Worm (Caenorhabditis elegans) whole organism, L4 larva: ENCODE results near the gene spsb-1.

Experiments
- F26F4.8 ChIP-seq: fragments of 200-800 bp; sonication (Bioruptor generic); conservative IDR thresholded peaks from 2 replicates; pipeline ENCODE4 v1.3.6; 2022; ENCODE audit warnings: missing genetic modification characterization, missing compliant biosample characterization
- F37D6.2 ChIP-seq: sonication (generic microtip); optimal IDR thresholded peaks from 2 replicates; lab custom pipeline; 2016; ENCODE audit warnings: mild to moderate bottlenecking, missing genetic modification characterization, missing compliant biosample characterization
- F44E2.7 ChIP-seq: fragments of 200-800 bp; sonication (Bioruptor generic); IDR thresholded peaks from 2 replicates; pipeline ENCODE4 v2.1.2; 2022; ENCODE audit warnings: missing genetic modification characterization, missing compliant biosample characterization
- F49E8.2 ChIP-seq: sonication (generic microtip); optimal IDR thresholded peaks from 2 replicates; lab custom pipeline; 2016; ENCODE audit warnings: missing compliant biosample characterization, mild to moderate bottlenecking, missing genetic modification characterization, borderline replicate concordance
- R02D3.7 ChIP-seq: fragments of 150-350 bp; sonication (generic microtip); optimal IDR thresholded peaks from 3 replicates; lab custom pipeline; 2014; ENCODE audit warnings: missing biosample characterization, missing genetic modification characterization
- T20F7.1 ChIP-seq: fragments of 200-800 bp; sonication (Bioruptor generic); optimal IDR thresholded peaks from 2 replicates; lab custom pipeline; 2018; ENCODE audit warnings: mild to moderate bottlenecking, missing genetic modification characterization, missing compliant biosample characterization
- T26A8.4 ChIP-seq: fragments of 200-800 bp; sonication (Bioruptor generic); IDR thresholded peaks from 2 replicates; pipeline ENCODE4 v1.3.6; 2022; ENCODE audit warnings: missing genetic modification characterization, missing compliant biosample characterization
- Y105C5A.15 ChIP-seq: fragments of 200-800 bp; sonication (Bioruptor generic); IDR thresholded peaks from 2 replicates; pipeline ENCODE4 v1.3.6; 2022; ENCODE audit warnings: missing genetic modification characterization, missing compliant biosample characterization
- Y48G9A.11 ChIP-seq: fragments of 200-800 bp; sonication (Bioruptor generic); IDR thresholded peaks from 2 replicates; pipeline ENCODE4 v1.3.6; 2022; ENCODE audit warnings: missing genetic modification reagents, missing genetic modification characterization, missing compliant biosample characterization
- Y75B8A.6 ChIP-seq: fragments of 200-800 bp; sonication (Bioruptor generic); IDR thresholded peaks from 2 replicates; pipeline ENCODE4 v1.3.6; 2022; ENCODE audit warnings: missing genetic modification reagents, missing genetic modification characterization, missing compliant biosample characterization
- ZK337.2 ChIP-seq: fragments of 200-800 bp; sonication (Bioruptor generic); IDR thresholded peaks from 2 replicates; pipeline ENCODE4 v1.3.6; 2022; ENCODE audit warnings: missing genetic modification reagents, missing genetic modification characterization, missing compliant biosample characterization
- aha-1 ChIP-seq: fragments of 150-350 bp; peaks from one replicate; lab custom pipeline; 2014; ENCODE audit warnings: missing biosample characterization, missing genetic modification characterization
- attf-4 ChIP-seq: sonication (generic microtip); optimal IDR thresholded peaks from 3 replicates; lab custom pipeline; 2017; ENCODE audit warnings: missing biosample characterization, missing genetic modification characterization
- ceh-62 ChIP-seq: sonication (generic microtip); optimal IDR thresholded peaks from 2 replicates; lab custom pipeline; 2017; ENCODE audit warnings: missing biosample characterization, missing genetic modification characterization
- cey-2 ChIP-seq: sonication (generic microtip); optimal IDR thresholded peaks from 3 replicates; lab custom pipeline; 2017; ENCODE audit warnings: missing genetic modification characterization, mild to moderate bottlenecking, missing compliant biosample characterization, antibody characterized with exemption, borderline replicate concordance; ENCODE audit not compliant: insufficient read depth
- daf-19 ChIP-seq: fragments of 200-800 bp; sonication (Bioruptor generic); conservative IDR thresholded peaks from 2 replicates; pipeline ENCODE4 v1.3.6; 2022; ENCODE audit warnings: missing genetic modification characterization, missing compliant biosample characterization
- daf-8 ChIP-seq: fragments of 200-800 bp; sonication (Bioruptor generic); IDR thresholded peaks from 2 replicates; pipeline ENCODE4 v1.3.6; 2022; ENCODE audit warnings: missing genetic modification characterization, missing compliant biosample characterization
- dmd-6 ChIP-seq: fragments of 200-800 bp; sonication (Bioruptor generic); IDR thresholded peaks from 2 replicates; pipeline ENCODE4 v1.3.6; 2022; ENCODE audit warnings: missing genetic modification reagents, missing genetic modification characterization, missing compliant biosample characterization
- dmd-9 ChIP-seq: fragments of 200-800 bp; sonication (Bioruptor generic); IDR thresholded peaks from 2 replicates; pipeline ENCODE4 v1.3.6; 2022; ENCODE audit warnings: missing genetic modification reagents, missing genetic modification characterization, missing compliant biosample characterization
- dpl-1 ChIP-seq: fragments of 150-350 bp; optimal IDR thresholded peaks from 2 replicates; lab custom pipeline; 2014; ENCODE audit warnings: missing biosample characterization, missing genetic modification reagents, missing genetic modification characterization
- duxl-1 ChIP-seq: sonication (generic microtip); optimal IDR thresholded peaks from 2 replicates; lab custom pipeline; 2016; ENCODE audit warnings: mild to moderate bottlenecking, missing genetic modification characterization, moderate library complexity, missing compliant biosample characterization; ENCODE audit not compliant: poor library complexity
- fos-1 ChIP-seq: fragments of 150-350 bp; optimal IDR thresholded peaks from 2 replicates; lab custom pipeline; 2014; ENCODE audit warnings: missing biosample characterization, missing genetic modification characterization
- jun-1 ChIP-seq: fragments of 150-350 bp; optimal IDR thresholded peaks from 2 replicates; lab custom pipeline; 2014; ENCODE audit warnings: missing biosample characterization, missing genetic modification reagents, missing genetic modification characterization
- lin-29 ChIP-seq: fragments of 200-800 bp; sonication (Bioruptor generic); IDR thresholded peaks from 2 replicates; pipeline ENCODE4 v1.3.6; 2022; ENCODE audit warnings: missing genetic modification reagents, missing genetic modification characterization, missing compliant biosample characterization
- lin-38 ChIP-seq: fragments of 200-800 bp; sonication (Bioruptor generic); IDR thresholded peaks from 2 replicates; pipeline ENCODE4 v1.3.6; 2022; ENCODE audit warnings: missing genetic modification reagents, missing genetic modification characterization, missing compliant biosample characterization
- lin-39 ChIP-seq: fragments of 150-350 bp; optimal IDR thresholded peaks from 2 replicates; lab custom pipeline; 2014; ENCODE audit warnings: missing biosample characterization, missing genetic modification reagents, missing genetic modification characterization
- lir-3 ChIP-seq: sonication (generic microtip); optimal IDR thresholded peaks from 2 replicates; lab custom pipeline; 2016; ENCODE audit warnings: mild to moderate bottlenecking, missing genetic modification characterization, missing compliant biosample characterization
- madf-5 ChIP-seq, 2 experiments: fragments of 200-800 bp; sonication (Bioruptor generic); IDR thresholded peaks; 2 replicates each; pipeline ENCODE4 v1.3.6; 2022; ENCODE audit warnings: missing compliant biosample characterization in 2 of 2, missing genetic modification characterization in 2 of 2
- mdl-1 ChIP-seq, 2 experiments: fragments of 150-350 bp in 1 of 2; sonication (generic microtip) in 1 of 2; optimal IDR thresholded peaks; 2 replicates each; lab custom pipeline; 2014 to 2017; ENCODE audit warnings: missing biosample characterization in 2 of 2, missing genetic modification characterization in 2 of 2
- mes-2 ChIP-seq: sonication (generic microtip); optimal IDR thresholded peaks from 2 replicates; lab custom pipeline; 2016; ENCODE audit warnings: missing genotype, mild to moderate bottlenecking, missing genetic modification characterization, missing compliant biosample characterization; ENCODE audit not compliant: poor library complexity, severe bottlenecking
- nhr-237 ChIP-seq: sonication (generic microtip); optimal IDR thresholded peaks from 2 replicates; lab custom pipeline; 2017; ENCODE audit warnings: missing biosample characterization, missing genetic modification characterization
- nhr-41 ChIP-seq: fragments of 200-800 bp; sonication (Bioruptor generic); IDR thresholded peaks from 2 replicates; pipeline ENCODE4 v1.3.6; 2022; ENCODE audit warnings: missing genetic modification reagents, missing genetic modification characterization, missing compliant biosample characterization
- nhr-42 ChIP-seq: fragments of 200-800 bp; sonication (Bioruptor generic); IDR thresholded peaks from 2 replicates; pipeline ENCODE4 v1.3.6; 2022; ENCODE audit warnings: missing genetic modification characterization, missing compliant biosample characterization
- nhr-48 ChIP-seq: sonication (generic microtip); optimal IDR thresholded peaks from 2 replicates; lab custom pipeline; 2016; ENCODE audit warnings: mild to moderate bottlenecking, missing genetic modification characterization, missing compliant biosample characterization
- nhr-76 ChIP-seq: fragments of 150-350 bp; optimal IDR thresholded peaks from 2 replicates; lab custom pipeline; 2014; ENCODE audit warnings: missing biosample characterization, missing genetic modification characterization
- nhr-77 ChIP-seq: fragments of 150-350 bp; optimal IDR thresholded peaks from 2 replicates; lab custom pipeline; 2014; ENCODE audit warnings: missing biosample characterization, missing genetic modification characterization
- pha-4 ChIP-seq, 2 experiments: fragments of 150-350 bp in 1 of 2; fragments of 200-800 bp in 1 of 2; sonication (Bioruptor generic) in 1 of 2; IDR thresholded peaks in 1 of 2; optimal IDR thresholded peaks in 1 of 2; 2 replicates each; pipeline versions ENCODE4 v1.3.6 to Lab custom; 2014 to 2022; ENCODE audit warnings: missing genetic modification characterization in 2 of 2, missing genetic modification reagents in 2 of 2, missing biosample characterization in 1 of 2, missing compliant biosample characterization in 1 of 2
- pqm-1 ChIP-seq: sonication (generic microtip); optimal IDR thresholded peaks from 2 replicates; lab custom pipeline; 2017; ENCODE audit warnings: missing biosample characterization, missing genetic modification characterization
- set-16 ChIP-seq: fragments of 200-800 bp; sonication (Bioruptor generic); IDR thresholded peaks from 2 replicates; pipeline ENCODE4 v1.3.6; 2022; ENCODE audit warnings: missing genetic modification reagents, missing genetic modification characterization, missing compliant biosample characterization
- skn-1 ChIP-seq: fragments of 150-350 bp; optimal IDR thresholded peaks from 2 replicates; lab custom pipeline; 2014; ENCODE audit warnings: missing biosample characterization, missing genetic modification characterization
- snpc-1.2 ChIP-seq: fragments of 200-800 bp; sonication (Bioruptor generic); IDR thresholded peaks from 2 replicates; pipeline ENCODE4 v1.3.6; 2022; ENCODE audit warnings: missing genetic modification reagents, missing genetic modification characterization, missing compliant biosample characterization
- snpc-4 ChIP-seq: fragments of 150-350 bp; optimal IDR thresholded peaks from 2 replicates; lab custom pipeline; 2014; ENCODE audit warnings: missing biosample characterization, missing genetic modification characterization
- unc-39 ChIP-seq: sonication (generic microtip); optimal IDR thresholded peaks from 2 replicates; lab custom pipeline; 2017; ENCODE audit warnings: missing biosample characterization, missing genetic modification characterization
- unc-62 ChIP-seq, 3 experiments: fragments of 150-350 bp in 1 of 3; sonication (generic microtip); optimal IDR thresholded peaks in 2 of 3; peaks in 1 of 3; 1 replicate in 1 of 3; 2 replicates in 2 of 3; lab custom pipeline; 2014 to 2017; ENCODE audit warnings: missing biosample characterization in 3 of 3, missing genetic modification characterization in 3 of 3, missing genetic modification reagents in 3 of 3, missing genotype in 1 of 3
- zag-1 ChIP-seq: fragments of 150-350 bp; optimal IDR thresholded peaks from 2 replicates; lab custom pipeline; 2014; ENCODE audit warnings: missing biosample characterization, missing genetic modification characterization
- zfp-3 ChIP-seq: fragments of 200-800 bp; sonication (Bioruptor generic); conservative IDR thresholded peaks from 2 replicates; pipeline ENCODE4 v1.3.6; 2022; ENCODE audit warnings: missing genetic modification reagents, missing genetic modification characterization, missing compliant biosample characterization
- zip-11 ChIP-seq: fragments of 200-800 bp; sonication (Bioruptor generic); IDR thresholded peaks from 2 replicates; pipeline ENCODE4 v1.3.6; 2022; ENCODE audit warnings: missing genetic modification characterization, missing compliant biosample characterization
- zip-2 ChIP-seq: fragments of 150-350 bp; optimal IDR thresholded peaks from 2 replicates; lab custom pipeline; 2014; ENCODE audit warnings: missing biosample characterization, missing genetic modification characterization
- ztf-11 ChIP-seq: fragments of 150-350 bp; optimal IDR thresholded peaks from 2 replicates; lab custom pipeline; 2014; ENCODE audit warnings: missing biosample characterization, missing genetic modification characterization

The spsb-1 gene

ce11 chrII:15165681-15166235, 30.8 kb upstream of the spsb-1 start, which contains the start of gene gst-27 (continued):
- TF ChIP-seq fos-1 (tag; lab: Kevin White, UChicago) = no peak
- peak; percentile 84 for TF ChIP-seq dmd-6 (GFP tag; lab: Robert Waterston, UW)
- TF ChIP-seq pqm-1 (tag; lab: Kevin White, UChicago) = peak; percentile 22
- peak; percentile 41; the same call in 1 of the 2 replicates for TF ChIP-seq zfp-3 (GFP tag; lab: Robert Waterston, UW)
- TF ChIP-seq mdl-1 (tag; optimal IDR thresholded peaks at IDR 0.05; lab: Kevin White, UChicago) = peak in 1 of 2 experiments; percentile 43
- TF ChIP-seq attf-4 (tag; lab: Kevin White, UChicago) = no peak
- TF ChIP-seq lir-3 = peak; percentile 81
- TF ChIP-seq zag-1 (tag; lab: Kevin White, UChicago) = no peak
- TF ChIP-seq lin-38 = peak; percentile 82
- TF ChIP-seq F44E2.7 (GFP tag; lab: Robert Waterston, UW) = peak; percentile 60; the same call in 1 of the 2 replicates
- TF ChIP-seq daf-19 = peak; percentile 80
- TF ChIP-seq Y48G9A.11 (GFP tag; lab: Robert Waterston, UW) = peak; percentile 80
- peak; percentile 99 for TF ChIP-seq aha-1 (tag; lab: Kevin White, UChicago)
- no peak for TF ChIP-seq T20F7.1
- no peak for TF ChIP-seq cey-2 (tag; lab: Kevin White, UChicago)
- TF ChIP-seq dmd-9 (GFP tag; lab: Robert Waterston, UW) = peak; percentile 78
- peak; percentile 68 for TF ChIP-seq jun-1 (tag; lab: Kevin White, UChicago)
- peak; percentile 33 for TF ChIP-seq R02D3.7 (tag; lab: Kevin White, UChicago)
- TF ChIP-seq set-16 (GFP tag; lab: Robert Waterston, UW) = peak; percentile 60; the same call in 1 of the 2 replicates
- TF ChIP-seq Y105C5A.15 (GFP tag; lab: Robert Waterston, UW) = peak; percentile 87; the same call in 1 of the 2 replicates
- TF ChIP-seq pha-4 (GFP tag; IDR thresholded peaks at IDR 0.05; lab: Robert Waterston, UW) = peak; percentile 91
- no peak for TF ChIP-seq pha-4 (tag; optimal IDR thresholded peaks at IDR 0.05; lab: Kevin White, UChicago)
- TF ChIP-seq snpc-4 = peak; percentile 10
- no peak for TF ChIP-seq nhr-76 (tag; lab: Kevin White, UChicago)
- TF ChIP-seq duxl-1 (tag; lab: Kevin White, UChicago) = peak; percentile 87
- TF ChIP-seq lin-39 (tag; lab: Kevin White, UChicago) = no peak
- TF ChIP-seq F37D6.2 = peak; percentile 73
- peak in 1 of 2 experiments; percentile 100 for TF ChIP-seq unc-62 (GFP tag; optimal IDR thresholded peaks at IDR 0.05 in 1 of 2; lab: Kevin White, UChicago)
- TF ChIP-seq unc-62 (tag; optimal IDR thresholded peaks at IDR 0.05; lab: Kevin White, UChicago) = no peak
- TF ChIP-seq T26A8.4 (GFP tag; lab: Robert Waterston, UW) = peak; percentile 85
- TF ChIP-seq daf-8 (GFP tag; lab: Robert Waterston, UW) = 0 out of 2 replicates have a peak, but pooled peaks have one; percentile 56
- 0 out of 2 replicates have a peak, but pooled peaks have one; percentile 39 for TF ChIP-seq zip-11 (GFP tag; lab: Robert Waterston, UW)
- TF ChIP-seq ztf-11 (tag; lab: Kevin White, UChicago) = peak; percentile 27
- TF ChIP-seq lin-29 (GFP tag; lab: Robert Waterston, UW) = peak; percentile 62; the same call in 1 of the 2 replicates
- TF ChIP-seq dpl-1 (GFP tag; lab: Kevin White, UChicago) = peak; percentile 63
- peak; percentile 92 for TF ChIP-seq nhr-42 (GFP tag; lab: Robert Waterston, UW)
- TF ChIP-seq ZK337.2 = peak; percentile 41; the same call in 1 of the 2 replicates
- TF ChIP-seq nhr-41 (GFP tag; lab: Robert Waterston, UW) = peak; percentile 78
- no peak for TF ChIP-seq skn-1 (tag; lab: Kevin White, UChicago)
- peak; percentile 77 for TF ChIP-seq zip-2 (tag; lab: Kevin White, UChicago)
- TF ChIP-seq snpc-1.2 (GFP tag; lab: Robert Waterston, UW) = peak; percentile 88
- TF ChIP-seq nhr-237 (tag; lab: Kevin White, UChicago) = no peak
- peak; percentile 93 for TF ChIP-seq nhr-77 (tag; lab: Kevin White, UChicago)
- TF ChIP-seq unc-39 (tag; lab: Kevin White, UChicago) = no peak
- peak; percentile 85 for TF ChIP-seq F26F4.8 (GFP tag; lab: Robert Waterston, UW)
- TF ChIP-seq nhr-48 (tag; lab: Kevin White, UChicago) = peak; percentile 69
- peak; percentile 86 for TF ChIP-seq mes-2
- peak; percentile 43 to 93; a peak in 2 of 4 replicates for TF ChIP-seq madf-5 (GFP tag; IDR thresholded peaks at IDR 0.05; lab: Robert Waterston, UW)
- TF ChIP-seq ceh-62 (tag; lab: Kevin White, UChicago) = no peak
- TF ChIP-seq F49E8.2 (tag; lab: Kevin White, UChicago) = peak; percentile 72
- TF ChIP-seq Y75B8A.6 (GFP tag; lab: Robert Waterston, UW) = peak; percentile 83; the same call in 1 of the 2 replicates
